Worm (Caenorhabditis elegans) whole organism, L4 larva: ENCODE data around the gene let-721.

ENCODE experiments used
- F44E2.7 ChIP-seq: fragments of 200-800 bp; sonication (Bioruptor generic); IDR thresholded peaks from 2 replicates; pipeline ENCODE4 v2.1.2; 2022; ENCODE audit warnings: missing genetic modification characterization, missing compliant biosample characterization
- T20F7.1 ChIP-seq: fragments of 200-800 bp; sonication (Bioruptor generic); optimal IDR thresholded peaks from 2 replicates; lab custom pipeline; 2018; ENCODE audit warnings: mild to moderate bottlenecking, missing genetic modification characterization, missing compliant biosample characterization
- Y48G9A.11 ChIP-seq: fragments of 200-800 bp; sonication (Bioruptor generic); IDR thresholded peaks from 2 replicates; pipeline ENCODE4 v1.3.6; 2022; ENCODE audit warnings: missing genetic modification reagents, missing genetic modification characterization, missing compliant biosample characterization
- Y75B8A.6 ChIP-seq: fragments of 200-800 bp; sonication (Bioruptor generic); IDR thresholded peaks from 2 replicates; pipeline ENCODE4 v1.3.6; 2022; ENCODE audit warnings: missing genetic modification reagents, missing genetic modification characterization, missing compliant biosample characterization
- ceh-20 ChIP-seq: fragments of 200-800 bp; sonication (Bioruptor generic); IDR thresholded peaks from 2 replicates; pipeline ENCODE4 v1.3.6; 2022; ENCODE audit warnings: missing genetic modification reagents, missing genetic modification characterization, missing compliant biosample characterization
- dmd-6 ChIP-seq: fragments of 200-800 bp; sonication (Bioruptor generic); IDR thresholded peaks from 2 replicates; pipeline ENCODE4 v1.3.6; 2022; ENCODE audit warnings: missing genetic modification reagents, missing genetic modification characterization, missing compliant biosample characterization
- dve-1 ChIP-seq: sonication (generic microtip); optimal IDR thresholded peaks from 2 replicates; lab custom pipeline; 2017; ENCODE audit warnings: antibody characterized with exemption, mild to moderate bottlenecking, missing genetic modification characterization, missing compliant biosample characterization; ENCODE audit not compliant: insufficient read depth
- egl-27 ChIP-seq: sonication (generic microtip); optimal IDR thresholded peaks from 3 replicates; lab custom pipeline; 2017; ENCODE audit warnings: missing biosample characterization, missing genetic modification reagents, missing genetic modification characterization
- hlh-11 ChIP-seq: fragments of 200-800 bp; sonication (Bioruptor generic); optimal IDR thresholded peaks from 2 replicates; lab custom pipeline; 2018; ENCODE audit warnings: mild to moderate bottlenecking, missing genetic modification characterization, missing compliant biosample characterization
- hlh-30 ChIP-seq: sonication (generic microtip); optimal IDR thresholded peaks from 2 replicates; lab custom pipeline; 2017; ENCODE audit warnings: antibody characterized with exemption, mild to moderate bottlenecking, missing genetic modification characterization, missing compliant biosample characterization; ENCODE audit not compliant: insufficient read depth
- jun-1 ChIP-seq: fragments of 150-350 bp; optimal IDR thresholded peaks from 2 replicates; lab custom pipeline; 2014; ENCODE audit warnings: missing biosample characterization, missing genetic modification reagents, missing genetic modification characterization
- lin-13 ChIP-seq: fragments of 150-350 bp; optimal IDR thresholded peaks from 2 replicates; lab custom pipeline; 2014; ENCODE audit warnings: missing biosample characterization, missing genetic modification reagents, missing genetic modification characterization
- lin-29 ChIP-seq: fragments of 200-800 bp; sonication (Bioruptor generic); IDR thresholded peaks from 2 replicates; pipeline ENCODE4 v1.3.6; 2022; ENCODE audit warnings: missing genetic modification reagents, missing genetic modification characterization, missing compliant biosample characterization
- madf-5 ChIP-seq, 2 experiments: fragments of 200-800 bp; sonication (Bioruptor generic); IDR thresholded peaks; 2 replicates each; pipeline ENCODE4 v1.3.6; 2022; ENCODE audit warnings: missing compliant biosample characterization in 2 of 2, missing genetic modification characterization in 2 of 2
- mep-1 ChIP-seq: fragments of 150-350 bp; sonication (generic microtip); optimal IDR thresholded peaks from 3 replicates; lab custom pipeline; 2014; ENCODE audit warnings: missing biosample characterization, missing genetic modification characterization
- mxl-2 ChIP-seq: fragments of 200-800 bp; sonication (Bioruptor generic); conservative IDR thresholded peaks from 2 replicates; pipeline ENCODE4 v1.3.6; 2022; ENCODE audit warnings: missing genetic modification reagents, missing genetic modification characterization, missing compliant biosample characterization
- nhr-102 ChIP-seq: sonication (generic microtip); optimal IDR thresholded peaks from 2 replicates; lab custom pipeline; 2016; ENCODE audit warnings: mild to moderate bottlenecking, missing genetic modification characterization, moderate library complexity, missing compliant biosample characterization
- nhr-25 ChIP-seq: sonication (generic microtip); optimal IDR thresholded peaks from 2 replicates; lab custom pipeline; 2017; ENCODE audit warnings: missing genetic modification characterization, mild to moderate bottlenecking, missing compliant biosample characterization, antibody characterized with exemption, moderate library complexity, borderline replicate concordance; ENCODE audit not compliant: insufficient read depth
- nhr-28 ChIP-seq: fragments of 150-350 bp; optimal IDR thresholded peaks from 2 replicates; lab custom pipeline; 2014; ENCODE audit warnings: missing biosample characterization, missing genetic modification characterization
- nhr-48 ChIP-seq: sonication (generic microtip); optimal IDR thresholded peaks from 2 replicates; lab custom pipeline; 2016; ENCODE audit warnings: mild to moderate bottlenecking, missing genetic modification characterization, missing compliant biosample characterization
- nhr-6 ChIP-seq: fragments of 150-350 bp; optimal IDR thresholded peaks from 2 replicates; lab custom pipeline; 2014; ENCODE audit warnings: missing biosample characterization, missing genetic modification characterization
- nhr-77 ChIP-seq: fragments of 150-350 bp; optimal IDR thresholded peaks from 2 replicates; lab custom pipeline; 2014; ENCODE audit warnings: missing biosample characterization, missing genetic modification characterization
- pha-4 ChIP-seq, 2 experiments: fragments of 150-350 bp in 1 of 2; fragments of 200-800 bp in 1 of 2; sonication (Bioruptor generic) in 1 of 2; IDR thresholded peaks in 1 of 2; optimal IDR thresholded peaks in 1 of 2; 2 replicates each; pipeline versions ENCODE4 v1.3.6 to Lab custom; 2014 to 2022; ENCODE audit warnings: missing genetic modification characterization in 2 of 2, missing genetic modification reagents in 2 of 2, missing biosample characterization in 1 of 2, missing compliant biosample characterization in 1 of 2
- php-3 ChIP-seq: fragments of 200-800 bp; sonication (Bioruptor generic); IDR thresholded peaks from 2 replicates; pipeline ENCODE4 v1.3.6; 2022; ENCODE audit warnings: missing genetic modification reagents, missing genetic modification characterization, missing compliant biosample characterization
- pqm-1 ChIP-seq: sonication (generic microtip); optimal IDR thresholded peaks from 2 replicates; lab custom pipeline; 2017; ENCODE audit warnings: missing biosample characterization, missing genetic modification characterization
- saeg-2 ChIP-seq: fragments of 200-800 bp; sonication (Bioruptor generic); IDR thresholded peaks from 2 replicates; pipeline ENCODE4 v1.3.6; 2022; ENCODE audit warnings: missing genetic modification reagents, missing genetic modification characterization, missing compliant biosample characterization
- set-16 ChIP-seq: fragments of 200-800 bp; sonication (Bioruptor generic); IDR thresholded peaks from 2 replicates; pipeline ENCODE4 v1.3.6; 2022; ENCODE audit warnings: missing genetic modification reagents, missing genetic modification characterization, missing compliant biosample characterization
- skn-1 ChIP-seq: fragments of 150-350 bp; optimal IDR thresholded peaks from 2 replicates; lab custom pipeline; 2014; ENCODE audit warnings: missing biosample characterization, missing genetic modification characterization
- unc-62 ChIP-seq, 3 experiments: fragments of 150-350 bp in 1 of 3; sonication (generic microtip); optimal IDR thresholded peaks in 2 of 3; peaks in 1 of 3; 1 replicate in 1 of 3; 2 replicates in 2 of 3; lab custom pipeline; 2014 to 2017; ENCODE audit warnings: missing biosample characterization in 3 of 3, missing genetic modification characterization in 3 of 3, missing genetic modification reagents in 3 of 3, missing genotype in 1 of 3
- vab-7 ChIP-seq: fragments of 200-800 bp; sonication (Bioruptor generic); IDR thresholded peaks from 2 replicates; pipeline ENCODE4 v1.3.6; 2022; ENCODE audit warnings: missing genetic modification reagents, missing genetic modification characterization, missing compliant biosample characterization

Gene let-721

DNA sequence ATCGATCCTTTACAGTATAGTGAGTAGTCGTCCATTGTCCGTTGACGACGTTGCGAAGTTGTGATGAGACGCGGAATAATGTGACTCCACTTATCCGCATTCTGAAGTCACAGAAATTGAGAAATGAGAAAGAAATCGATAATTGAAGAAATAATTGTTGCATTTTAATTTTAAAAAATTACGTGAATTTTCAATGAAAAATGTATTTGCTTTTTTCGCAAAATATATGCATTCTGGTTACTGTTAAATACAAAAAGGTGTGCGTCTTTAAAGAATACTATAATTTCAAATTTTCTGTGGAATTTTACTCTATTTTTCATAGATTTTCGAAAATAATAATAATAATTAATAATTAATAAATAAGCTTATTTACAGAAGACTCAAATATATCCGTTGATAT, at the start of gene let-721:
let-721 (minus strand) TSS at position 101 of the 400 bp plus-strand sequence.
- TF ChIP-seq vab-7 (GFP tag; lab: Robert Waterston, UW) (0 out of 2 replicates have a peak, but pooled peaks have one; percentile 11), nhr-25 (tag; lab: Kevin White, UChicago) (no peak), skn-1 (no peak), nhr-77 (tag; lab: Kevin White, UChicago) (no peak), unc-62 (GFP tag; optimal IDR thresholded peaks at IDR 0.05 in 1 of 2; lab: Kevin White, UChicago) (peak in 1 of 2 experiments; percentile 45), unc-62 (tag; optimal IDR thresholded peaks at IDR 0.05; lab: Kevin White, UChicago) (no peak), set-16 (GFP tag; lab: Robert Waterston, UW) (no peak)

DNA sequence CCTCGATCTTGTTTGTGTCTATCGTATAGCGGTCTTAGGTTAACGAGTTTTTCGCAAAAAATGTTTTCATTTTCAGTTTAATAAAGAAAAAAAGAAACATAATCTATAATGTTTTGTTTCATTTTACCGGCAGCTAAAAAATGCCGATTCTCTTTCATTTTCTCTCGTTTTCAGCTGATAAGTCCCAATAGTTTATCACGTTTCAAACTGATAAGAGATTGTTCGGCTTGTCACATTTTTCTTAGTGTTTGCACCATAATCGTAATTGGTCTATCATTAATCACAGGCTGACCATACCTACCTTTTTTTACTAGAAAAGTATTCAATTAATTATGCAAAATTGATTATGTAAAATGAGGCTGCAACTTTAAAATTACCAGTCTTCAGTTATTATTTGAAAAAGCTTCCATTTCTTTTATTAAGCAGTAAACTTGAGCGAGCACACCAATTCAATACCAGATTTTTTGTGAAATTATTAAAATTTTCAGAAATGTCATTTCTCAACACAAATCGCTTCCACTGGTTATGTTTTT, 48.5 kb upstream of the let-721 start, which contains the start of gene F23F12.13:
F23F12.13 (plus strand) TSS at position 483 of the 533 bp plus-strand sequence.
- TF ChIP-seq lin-13 (GFP tag; lab: Kevin White, UChicago): no peak
- TF ChIP-seq ceh-20 (GFP tag; lab: Robert Waterston, UW): no peak
- TF ChIP-seq dmd-6 (GFP tag; lab: Robert Waterston, UW): peak; percentile 53; the same call in 1 of the 2 replicates
- no peak for TF ChIP-seq T20F7.1 (GFP tag; lab: Kevin White, UChicago)
- TF ChIP-seq Y48G9A.11 (GFP tag; lab: Robert Waterston, UW): no peak
- no peak for TF ChIP-seq php-3 (GFP tag; lab: Robert Waterston, UW)
- TF ChIP-seq hlh-11 (tag; lab: Kevin White, UChicago): peak; percentile 41
- TF ChIP-seq jun-1 (tag; lab: Kevin White, UChicago): no peak
- no peak for TF ChIP-seq lin-29 (GFP tag; lab: Robert Waterston, UW)
- TF ChIP-seq dve-1 (tag; lab: Kevin White, UChicago): peak; percentile 58
- TF ChIP-seq nhr-28: peak; percentile 37
- TF ChIP-seq pqm-1 (tag; lab: Kevin White, UChicago): peak; percentile 73
- peak; percentile 52 for TF ChIP-seq hlh-30 (tag; lab: Kevin White, UChicago)

DNA sequence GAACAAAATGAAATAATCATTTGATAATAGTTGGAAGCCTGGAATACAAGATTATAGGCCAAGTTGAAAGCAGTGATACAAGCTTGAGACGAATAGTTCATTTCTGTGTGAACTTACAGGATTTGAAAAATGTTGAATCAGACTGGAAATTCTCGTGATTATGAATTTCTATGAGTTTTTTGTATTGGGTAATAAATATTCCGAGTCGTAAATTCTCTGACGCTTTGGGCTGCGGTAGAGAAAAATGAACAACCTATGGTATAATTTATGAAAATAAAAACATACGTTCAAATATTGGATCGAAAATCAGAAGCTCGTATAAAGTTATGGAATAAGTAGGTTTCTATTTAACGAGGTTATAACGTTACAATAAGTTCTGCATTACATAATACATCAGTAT, 46.1 kb upstream of the let-721 start, which contains the start of gene srb-11:
srb-11 (minus strand) TSS at position 101 of the 400 bp plus-strand sequence.
- no peak for TF ChIP-seq nhr-48 (tag; lab: Kevin White, UChicago)
- no peak for TF ChIP-seq Y75B8A.6 (GFP tag; lab: Robert Waterston, UW)
- TF ChIP-seq egl-27 (tag; lab: Kevin White, UChicago): no peak
- TF ChIP-seq F44E2.7: no peak

DNA sequence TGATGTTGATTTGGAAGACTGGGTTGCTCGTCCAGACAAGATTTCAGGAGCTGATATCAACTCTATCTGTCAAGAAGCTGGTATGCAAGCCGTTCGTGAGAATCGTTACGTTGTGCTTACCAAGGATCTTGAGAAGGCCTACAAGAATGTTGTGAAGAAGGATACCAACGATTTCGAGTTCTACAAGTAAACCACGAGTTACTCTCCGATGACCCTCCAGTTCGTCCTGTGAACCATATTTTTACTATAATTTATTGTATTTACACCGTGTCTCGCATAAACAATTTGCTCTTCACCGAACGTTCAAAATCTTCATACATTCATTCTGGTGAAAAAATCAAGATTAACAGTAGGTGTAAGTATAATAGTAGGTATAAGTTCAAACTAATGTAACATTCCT, 44.3 kb upstream of the let-721 start:
- TF ChIP-seq saeg-2 (no peak), unc-62 (GFP tag; optimal IDR thresholded peaks at IDR 0.05 in 1 of 2; lab: Kevin White, UChicago) (peak in 1 of 2 experiments; percentile 90), unc-62 (tag; optimal IDR thresholded peaks at IDR 0.05; lab: Kevin White, UChicago) (no peak)

DNA sequence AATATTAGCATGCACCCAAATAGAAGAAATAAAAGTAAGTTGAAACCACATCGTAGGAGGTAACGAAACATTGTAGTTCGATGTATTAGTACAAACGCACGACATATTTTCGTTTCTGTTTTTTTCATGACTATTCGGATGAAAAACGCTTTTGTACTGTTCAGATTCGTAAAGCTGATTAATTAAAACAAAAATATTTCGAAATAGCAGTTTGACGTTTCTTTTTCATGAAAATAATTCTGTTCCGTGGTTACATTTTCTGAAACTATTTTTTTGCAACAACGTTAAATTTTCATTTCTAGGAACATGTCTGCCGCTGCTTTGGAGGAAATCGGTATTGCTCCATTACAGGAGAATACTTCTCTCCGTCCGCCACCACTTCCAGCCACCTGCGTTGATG, 42.8 kb upstream of the let-721 start, which contains the start of gene rpt-3:
rpt-3 (plus strand) TSS at position 301 of the 400 bp plus-strand sequence.
- TF ChIP-seq pha-4 (GFP tag; IDR thresholded peaks at IDR 0.05; lab: Robert Waterston, UW) (peak; percentile 29; the same call in 1 of the 2 replicates), pha-4 (tag; optimal IDR thresholded peaks at IDR 0.05; lab: Kevin White, UChicago) (no peak), madf-5 (GFP tag; IDR thresholded peaks at IDR 0.05; lab: Robert Waterston, UW) (no peak), Y48G9A.11 (GFP tag; lab: Robert Waterston, UW) (0 out of 2 replicates have a peak, but pooled peaks have one; percentile 11), mep-1 (tag; lab: Kevin White, UChicago) (no peak), nhr-102 (tag; lab: Kevin White, UChicago) (no peak), dve-1 (tag; lab: Kevin White, UChicago) (no peak), mxl-2 (GFP tag; lab: Robert Waterston, UW) (no peak), nhr-6 (tag; lab: Kevin White, UChicago) (no peak), F44E2.7 (no peak), saeg-2 (no peak), lin-13 (GFP tag; lab: Kevin White, UChicago) (no peak)
- TF ChIP-seq, all 104 proteins: peak for 2
